Fruit fly (Drosophila melanogaster) whole organism, prepupa: ENCODE data around the gene Pax.
A peak's percentile ranks its signal among the peaks of the same experiment; 100 is the strongest.

Experiments used
- CG6792 ChIP-seq: fragments of 200-800 bp; sonication (Bioruptor generic); optimal IDR thresholded peaks from 3 replicates; lab custom pipeline; 2016; ENCODE audit warnings: missing biosample characterization, missing genetic modification characterization
- CG6854 ChIP-seq: fragments of 200-800 bp; sonication (Bioruptor generic); optimal IDR thresholded peaks from 2 replicates; lab custom pipeline; 2017; ENCODE audit warnings: missing biosample characterization, mild to moderate bottlenecking, missing genetic modification characterization
- CG8632 ChIP-seq: fragments of 200-800 bp; sonication (Bioruptor generic); optimal IDR thresholded peaks from 3 replicates; lab custom pipeline; 2016; ENCODE audit warnings: missing biosample characterization, missing genetic modification characterization
- CG9139 ChIP-seq: fragments of 200-800 bp; sonication (Bioruptor generic); optimal IDR thresholded peaks from 3 replicates; lab custom pipeline; 2017; ENCODE audit warnings: missing biosample characterization, mild to moderate bottlenecking, missing genetic modification characterization
- Met ChIP-seq: fragments of 200-800 bp; sonication (Bioruptor generic); optimal IDR thresholded peaks from 3 replicates; lab custom pipeline; 2016; ENCODE audit warnings: missing biosample characterization, missing genetic modification characterization
- Smox ChIP-seq: fragments of 200-800 bp; sonication (Bioruptor generic); optimal IDR thresholded peaks from 3 replicates; lab custom pipeline; 2016; ENCODE audit warnings: missing biosample characterization, missing genetic modification characterization
- Sox102F ChIP-seq: fragments of 200-800 bp; sonication (Bioruptor generic); optimal IDR thresholded peaks from 2 replicates; lab custom pipeline; 2016; ENCODE audit warnings: missing biosample characterization, mild to moderate bottlenecking, missing genetic modification characterization
- Sox15 ChIP-seq: fragments of 200-800 bp; sonication (Bioruptor generic); optimal IDR thresholded peaks from 3 replicates; lab custom pipeline; 2016; ENCODE audit warnings: missing biosample characterization, missing genetic modification characterization
- fd85E ChIP-seq: fragments of 200-800 bp; sonication (Bioruptor generic); optimal IDR thresholded peaks from 3 replicates; lab custom pipeline; 2016; ENCODE audit warnings: missing biosample characterization, missing genetic modification characterization

- TF ChIP-seq Sox102F (GFP tag; lab: Kevin White, UChicago) (peak; percentile 41), CG6854 (GFP tag; lab: Kevin White, UChicago) (no peak), CG9139 (GFP tag; lab: Kevin White, UChicago) (no peak), CG6792 (GFP tag; lab: Kevin White, UChicago) (no peak), Met (peak; percentile 29), Smox (peak; percentile 22), fd85E (no peak), CG8632 (GFP tag; lab: Kevin White, UChicago) (no peak), Sox15 (no peak)
These were observed 62.9 kb downstream of the Pax start for dm6 chr2L:19363530-19363929.
